Fruit fly (Drosophila melanogaster): Measurements from ENCODE around the gene norpA.

dm6 chrX:4322234-4323210 lies at the start of gene norpA:
- TF ChIP-seq pan (optimal IDR thresholded peaks at IDR 0.05): no peak
- no peak for TF ChIP-seq Dll (optimal IDR thresholded peaks at IDR 0.05)
- TF ChIP-seq usp (GFP tag; optimal IDR thresholded peaks at IDR 0.05): no peak
- no peak for TF ChIP-seq psq (optimal IDR thresholded peaks at IDR 0.05)
- no peak for TF ChIP-seq EcR (GFP tag; optimal IDR thresholded peaks at IDR 0.05)
- no peak for TF ChIP-seq CG8478 (optimal IDR thresholded peaks at IDR 0.05)

Measured in whole organism.